Worm (Caenorhabditis elegans) whole organism, late embryonic: ENCODE results near the gene eif-3.F.

Experiments used
- ceh-18 ChIP-seq: sonication (generic microtip); optimal IDR thresholded peaks from 2 replicates; lab custom pipeline; 2016; ENCODE audit warnings: missing genetic modification characterization, missing compliant biosample characterization
- ceh-30 ChIP-seq: fragments of 150-350 bp; optimal IDR thresholded peaks from 2 replicates; lab custom pipeline; 2014; ENCODE audit warnings: missing biosample characterization, missing genetic modification characterization
- elt-2 ChIP-seq: sonication (generic microtip); optimal IDR thresholded peaks from 2 replicates; lab custom pipeline; 2016; ENCODE audit warnings: missing genetic modification reagents, missing genetic modification characterization, missing compliant biosample characterization
- fax-1 ChIP-seq: sonication (generic microtip); optimal IDR thresholded peaks from 2 replicates; lab custom pipeline; 2016; ENCODE audit warnings: missing genotype, missing genetic modification characterization, missing compliant biosample characterization
- fkh-10 ChIP-seq: fragments of 150-350 bp; optimal IDR thresholded peaks from 2 replicates; lab custom pipeline; 2014; ENCODE audit warnings: missing biosample characterization, missing genetic modification reagents, missing genetic modification characterization
- hlh-8 ChIP-seq: sonication (generic microtip); optimal IDR thresholded peaks from 2 replicates; lab custom pipeline; 2016; ENCODE audit warnings: missing genotype, missing genetic modification characterization, missing compliant biosample characterization
- pag-3 ChIP-seq: sonication (generic microtip); optimal IDR thresholded peaks from 2 replicates; lab custom pipeline; 2016; ENCODE audit warnings: missing compliant biosample characterization, missing genetic modification characterization, borderline replicate concordance

ce11 chrII:9369394-9369793 is 38.0 kb downstream of the eif-3.F start:
- TF ChIP-seq elt-2 (tag; lab: Kevin White, UChicago) = no peak
- no peak for TF ChIP-seq fkh-10 (GFP tag; lab: Kevin White, UChicago)
- TF ChIP-seq ceh-18 (tag; lab: Kevin White, UChicago) = no peak
- TF ChIP-seq pag-3 = no peak
- no peak for TF ChIP-seq hlh-8 (tag; lab: Kevin White, UChicago)
- TF ChIP-seq fax-1 (tag; lab: Kevin White, UChicago) = no peak
- no peak for TF ChIP-seq ceh-30 (tag; lab: Kevin White, UChicago)
